Worm (Caenorhabditis elegans) whole organism, early embryonic: Measurements from ENCODE around the gene C07G1.15.
A peak's percentile ranks its signal among the peaks of the same experiment; 100 is the strongest.
"Not testable (repeated sequence)": the region's sequence is repeated elsewhere in the genome, so short reads cannot be mapped to it uniquely, and the experiment has no call there.

Source experiments
- B0310.2 ChIP-seq: sonication (generic microtip); optimal IDR thresholded peaks from 2 replicates; lab custom pipeline; 2016; ENCODE audit warnings: mild to moderate bottlenecking, missing genetic modification characterization, missing compliant biosample characterization
- F13C5.2 ChIP-seq: sonication (generic microtip); optimal IDR thresholded peaks from 2 replicates; lab custom pipeline; 2017; ENCODE audit warnings: mild to moderate bottlenecking, missing genetic modification characterization, inconsistent platforms, missing compliant biosample characterization
- aly-1 ChIP-seq: sonication (generic microtip); optimal IDR thresholded peaks from 2 replicates; lab custom pipeline; 2016; ENCODE audit warnings: missing genetic modification characterization, missing compliant biosample characterization
- ama-1 ChIP-seq: fragments of 150-350 bp; optimal IDR thresholded peaks from 2 replicates; lab custom pipeline; 2014
- ceh-13 ChIP-seq: fragments of 200-800 bp; sonication (Bioruptor generic); optimal IDR thresholded peaks from 2 replicates; lab custom pipeline; 2018; ENCODE audit warnings: mild to moderate bottlenecking, missing genetic modification characterization, missing compliant biosample characterization
- ceh-36 ChIP-seq: sonication (generic microtip); optimal IDR thresholded peaks from 2 replicates; lab custom pipeline; 2016; ENCODE audit warnings: missing genetic modification characterization, inconsistent platforms, missing compliant biosample characterization
- ets-7 ChIP-seq: sonication (generic microtip); optimal IDR thresholded peaks from 2 replicates; lab custom pipeline; 2016; ENCODE audit warnings: missing genotype, missing genetic modification characterization, missing compliant biosample characterization
- flt-1 ChIP-seq: fragments of 200-800 bp; sonication (Bioruptor generic); IDR thresholded peaks from 2 replicates; pipeline ENCODE4 v1.3.6; 2022; ENCODE audit warnings: missing genetic modification characterization, missing compliant biosample characterization
- hmbx-1 ChIP-seq: sonication (generic microtip); optimal IDR thresholded peaks from 2 replicates; lab custom pipeline; 2016; ENCODE audit warnings: mild to moderate bottlenecking, missing genetic modification characterization, missing compliant biosample characterization
- hmg-4 ChIP-seq: fragments of 200-800 bp; sonication (Bioruptor generic); optimal IDR thresholded peaks from 2 replicates; lab custom pipeline; 2018; ENCODE audit warnings: mild to moderate bottlenecking, missing genetic modification characterization, missing compliant biosample characterization
- hnd-1 ChIP-seq: sonication (generic microtip); optimal IDR thresholded peaks from 2 replicates; lab custom pipeline; 2016; ENCODE audit warnings: missing genetic modification characterization, missing compliant biosample characterization
- pes-1 ChIP-seq: fragments of 200-800 bp; sonication (Bioruptor generic); IDR thresholded peaks from 2 replicates; pipeline ENCODE4 v1.3.6; 2022; ENCODE audit warnings: missing genetic modification reagents, missing genetic modification characterization, missing compliant biosample characterization
- scrt-1 ChIP-seq: fragments of 200-800 bp; sonication (Bioruptor generic); IDR thresholded peaks from 2 replicates; pipeline ENCODE4 v1.3.6; 2022; ENCODE audit warnings: missing genetic modification characterization, missing compliant biosample characterization
- sea-1 ChIP-seq: fragments of 200-800 bp; sonication (Bioruptor generic); conservative IDR thresholded peaks from 2 replicates; pipeline ENCODE4 v1.3.6; 2022; ENCODE audit warnings: missing genetic modification characterization, missing compliant biosample characterization
- tbx-11 ChIP-seq: fragments of 200-800 bp; sonication (Bioruptor generic); IDR thresholded peaks from 2 replicates; pipeline ENCODE4 v1.3.6; 2022; ENCODE audit warnings: missing genetic modification characterization, missing compliant biosample characterization
- tbx-37 ChIP-seq: fragments of 200-800 bp; sonication (Bioruptor generic); conservative IDR thresholded peaks from 2 replicates; pipeline ENCODE4 v1.3.6; 2022; ENCODE audit warnings: missing genetic modification reagents, missing genetic modification characterization, missing compliant biosample characterization
- tra-4 ChIP-seq: sonication (generic microtip); optimal IDR thresholded peaks from 2 replicates; lab custom pipeline; 2017; ENCODE audit warnings: missing genetic modification characterization, missing compliant biosample characterization

C07G1.15 gene

DNA sequence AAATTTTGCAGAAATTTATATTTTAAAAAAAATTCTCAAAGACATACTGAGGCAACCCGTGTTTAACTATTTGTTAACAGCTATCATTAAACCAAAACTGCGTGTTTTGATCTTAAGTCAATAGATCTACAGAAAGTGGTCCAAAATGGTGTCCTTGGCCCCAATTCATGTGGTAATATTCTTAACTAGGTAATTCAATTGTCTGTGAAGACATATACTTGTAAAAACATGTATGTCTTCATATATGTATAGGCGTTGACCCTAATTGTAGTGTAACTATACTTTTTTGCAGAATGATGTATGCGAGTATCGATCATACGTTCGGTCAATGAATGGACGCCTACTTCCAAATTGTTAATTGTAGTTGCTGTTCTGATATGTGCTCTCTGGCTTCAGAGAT lies at the start of gene C07G1.15:
Gene C07G1.15, plus strand, starts transcription at position 301 of the 400 bp plus-strand sequence.
- no peak for TF ChIP-seq flt-1 (GFP tag; lab: Robert Waterston, UW)
- TF ChIP-seq hmg-4 (GFP tag; lab: Kevin White, UChicago) = no peak
- no peak for TF ChIP-seq F13C5.2
- no peak for TF ChIP-seq hmbx-1 (tag; lab: Kevin White, UChicago)
- no peak for TF ChIP-seq aly-1

DNA sequence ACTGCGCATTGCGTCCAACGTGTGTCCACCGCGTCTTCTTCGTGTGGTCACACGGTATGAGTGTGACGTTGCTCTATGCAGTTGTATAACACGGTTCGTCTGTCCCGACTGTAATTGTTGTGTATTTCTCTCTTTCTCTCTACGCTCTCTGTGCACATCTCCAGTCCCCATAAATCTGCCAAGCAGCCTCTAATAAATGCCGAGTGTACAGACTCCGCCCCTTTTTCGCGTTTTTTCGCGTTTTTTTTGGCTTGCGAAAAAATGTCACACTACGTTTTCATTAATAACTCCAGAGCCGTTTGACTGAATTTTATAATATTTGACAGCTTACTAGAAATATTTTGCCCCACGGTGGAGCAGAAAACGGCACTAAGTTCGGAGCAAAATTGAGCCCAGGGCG lies 47.4 kb upstream of the C07G1.15 start, which contains the start of gene erp-44.3:
Gene erp-44.3, plus strand, starts transcription at position 301 of the 400 bp plus-strand sequence.
- TF ChIP-seq flt-1 (GFP tag; lab: Robert Waterston, UW); pes-1 (GFP tag; lab: Robert Waterston, UW); ceh-36 (tag; lab: Kevin White, UChicago): not testable (repeated sequence)

DNA sequence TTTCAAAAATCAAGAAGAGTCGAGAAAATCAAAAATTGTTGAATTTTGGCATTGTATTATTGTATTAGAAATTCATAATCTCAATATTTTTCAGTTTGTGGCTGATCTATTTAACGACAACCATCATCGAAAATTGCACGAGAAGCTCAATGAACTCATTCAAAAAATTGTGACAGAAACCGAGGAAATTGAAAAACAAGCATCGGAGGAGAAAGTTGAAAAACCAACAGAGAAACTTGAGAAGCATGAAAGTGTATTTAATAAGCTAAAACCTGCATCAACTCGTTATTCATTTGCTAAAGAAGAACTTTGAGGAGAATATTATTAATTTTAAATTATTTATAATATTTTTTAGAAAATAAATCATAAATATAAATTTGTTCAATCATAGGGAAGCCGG lies 42.9 kb upstream of the C07G1.15 start, which contains the start of gene ceph-41:
Gene ceph-41, plus strand, starts transcription at position 301 of the 400 bp plus-strand sequence.
- no peak for TF ChIP-seq tbx-37 (GFP tag; lab: Robert Waterston, UW)
- no peak for TF ChIP-seq scrt-1
- no peak for TF ChIP-seq flt-1 (GFP tag; lab: Robert Waterston, UW)
- TF ChIP-seq B0310.2 (tag; lab: Kevin White, UChicago) = no peak
- no peak for TF ChIP-seq hmbx-1 (tag; lab: Kevin White, UChicago)
- TF ChIP-seq tra-4 (tag; lab: Kevin White, UChicago) = no peak
- TF ChIP-seq sea-1 (GFP tag; lab: Robert Waterston, UW) = no peak
- no peak for TF ChIP-seq ceh-13
- no peak for TF ChIP-seq pes-1 (GFP tag; lab: Robert Waterston, UW)
- no peak for TF ChIP-seq tbx-11 (GFP tag; lab: Robert Waterston, UW)
- no peak for TF ChIP-seq aly-1
- no peak for TF ChIP-seq hnd-1
- no peak for TF ChIP-seq hmg-4 (GFP tag; lab: Kevin White, UChicago)
- no peak for TF ChIP-seq F13C5.2
- no peak for TF ChIP-seq ceh-36 (tag; lab: Kevin White, UChicago)

DNA sequence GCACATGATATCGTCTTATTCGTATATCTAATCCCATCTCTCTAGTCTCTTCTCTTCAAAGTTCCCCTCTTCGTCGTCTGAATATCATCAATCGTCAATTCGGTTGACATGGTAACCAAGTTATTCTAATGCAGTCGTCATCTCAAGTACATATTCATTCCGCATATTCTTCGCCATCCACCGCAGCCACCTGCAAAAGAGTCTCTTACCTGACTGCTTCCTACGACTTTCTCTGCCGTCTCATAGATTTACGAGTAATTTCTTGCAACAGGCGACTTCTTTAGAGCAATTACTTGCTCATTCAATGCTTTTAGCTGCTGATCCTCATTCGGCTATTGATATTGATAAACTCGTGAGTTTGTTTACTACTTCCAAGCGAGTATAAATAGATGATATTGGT lies 42.3 kb upstream of the C07G1.15 start:
- TF ChIP-seq ets-7 (tag; lab: Kevin White, UChicago) (no peak), tbx-11 (GFP tag; lab: Robert Waterston, UW) (no peak), hmbx-1 (tag; lab: Kevin White, UChicago) (no peak), hnd-1 (no peak), pes-1 (GFP tag; lab: Robert Waterston, UW) (no peak), aly-1 (no peak), ceh-13 (no peak), tbx-37 (GFP tag; lab: Robert Waterston, UW) (no peak), flt-1 (GFP tag; lab: Robert Waterston, UW) (no peak), B0310.2 (tag; lab: Kevin White, UChicago) (no peak), F13C5.2 (no peak), ceh-36 (tag; lab: Kevin White, UChicago) (no peak), hmg-4 (GFP tag; lab: Kevin White, UChicago) (no peak)

DNA sequence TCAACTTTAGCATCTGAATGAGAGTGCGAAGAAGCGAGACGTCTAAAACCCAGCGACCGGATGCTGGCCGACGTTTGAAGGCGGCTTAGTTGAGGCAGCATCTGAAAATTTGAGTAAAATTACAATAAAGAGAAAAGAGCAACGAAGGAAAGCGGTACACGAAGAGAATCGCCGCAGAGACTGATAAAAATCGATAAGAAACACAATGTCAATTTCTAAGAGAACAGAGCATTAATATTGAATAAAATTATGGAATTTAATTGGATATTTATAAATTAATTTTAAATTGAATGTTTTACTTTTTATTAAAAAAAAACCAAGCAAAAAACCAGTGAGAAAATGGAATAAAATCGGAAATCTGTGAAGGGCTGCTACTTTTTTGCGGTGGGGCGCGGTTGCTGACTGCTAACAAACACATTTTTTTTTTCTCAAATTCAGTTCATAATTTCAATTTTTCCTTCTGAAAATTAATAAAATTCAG lies 39.6 kb upstream of the C07G1.15 start, which contains the start of the genes ndub-11 and moc-3:
Gene ndub-11, minus strand, starts transcription at position 101 of the 481 bp plus-strand sequence.
Gene moc-3, plus strand, starts transcription at position 431 of the 481 bp plus-strand sequence.
- TF ChIP-seq tbx-11 (GFP tag; lab: Robert Waterston, UW) (no peak), pes-1 (GFP tag; lab: Robert Waterston, UW) (no peak), ama-1 (lab: Kevin White, UChicago) (no peak), tbx-37 (GFP tag; lab: Robert Waterston, UW) (no peak), B0310.2 (tag; lab: Kevin White, UChicago) (no peak), sea-1 (GFP tag; lab: Robert Waterston, UW) (no peak), scrt-1 (no peak)

DNA sequence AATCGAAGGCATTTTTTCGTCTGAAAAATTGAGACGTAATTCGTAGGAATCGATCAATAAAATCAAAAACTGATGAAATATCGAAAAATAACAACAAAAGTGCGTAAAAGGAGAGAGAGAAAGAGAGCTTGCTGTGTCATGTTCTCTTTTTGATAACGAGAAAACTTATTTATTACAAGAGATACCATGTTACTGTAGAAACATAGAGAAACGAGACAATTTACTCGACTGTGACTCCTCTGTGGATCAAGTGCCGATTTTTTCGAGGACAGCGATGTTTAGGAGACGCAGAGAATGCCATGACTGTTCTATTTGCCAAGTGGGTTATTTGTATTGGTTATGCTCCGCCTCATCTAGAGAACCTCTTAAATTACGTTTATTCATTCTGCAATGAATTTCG lies 36.2 kb upstream of the C07G1.15 start, which contains the start of gene sph-1:
Gene sph-1, minus strand, starts transcription at position 23 of the 400 bp plus-strand sequence.
- TF ChIP-seq hmbx-1 (tag; lab: Kevin White, UChicago) (no peak), hmg-4 (GFP tag; lab: Kevin White, UChicago) (no peak), hnd-1 (no peak), scrt-1 (no peak), pes-1 (GFP tag; lab: Robert Waterston, UW) (no peak), ceh-36 (tag; lab: Kevin White, UChicago) (no peak), B0310.2 (tag; lab: Kevin White, UChicago) (no peak), sea-1 (GFP tag; lab: Robert Waterston, UW) (no peak)

DNA sequence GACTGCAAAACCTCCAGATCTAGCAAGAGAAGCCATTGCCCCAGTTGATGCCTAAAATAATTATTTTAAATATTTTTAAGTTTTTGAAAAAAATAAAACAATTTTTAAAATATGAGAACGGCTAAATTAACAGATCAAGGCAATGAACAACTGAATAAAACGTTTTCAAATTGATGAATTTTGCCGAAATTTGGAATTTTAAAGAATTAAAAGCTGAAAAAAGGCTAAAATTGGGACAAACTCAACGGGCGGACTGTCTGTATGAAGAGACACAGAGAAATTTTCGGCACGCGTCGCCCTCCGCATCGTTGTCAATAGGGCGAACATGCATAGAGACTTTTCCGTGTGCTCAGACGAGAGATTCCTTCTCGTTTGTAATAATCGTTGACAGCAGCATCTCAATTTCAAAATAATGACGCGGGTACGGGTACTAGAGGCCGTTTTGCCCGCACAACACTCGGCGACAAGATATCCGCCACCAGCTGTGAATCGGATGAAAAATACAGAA lies 33.7 kb upstream of the C07G1.15 start, which contains the start of the genes isp-1 and islo-1:
Gene isp-1, minus strand, starts transcription at position 51 of the 508 bp plus-strand sequence.
Gene islo-1, plus strand, starts transcription at position 385 of the 508 bp plus-strand sequence.
- no peak for TF ChIP-seq scrt-1
- no peak for TF ChIP-seq hmg-4 (GFP tag; lab: Kevin White, UChicago)
- peak; percentile 55 for TF ChIP-seq F13C5.2
- no peak for TF ChIP-seq ceh-13
- no peak for TF ChIP-seq B0310.2 (tag; lab: Kevin White, UChicago)

DNA sequence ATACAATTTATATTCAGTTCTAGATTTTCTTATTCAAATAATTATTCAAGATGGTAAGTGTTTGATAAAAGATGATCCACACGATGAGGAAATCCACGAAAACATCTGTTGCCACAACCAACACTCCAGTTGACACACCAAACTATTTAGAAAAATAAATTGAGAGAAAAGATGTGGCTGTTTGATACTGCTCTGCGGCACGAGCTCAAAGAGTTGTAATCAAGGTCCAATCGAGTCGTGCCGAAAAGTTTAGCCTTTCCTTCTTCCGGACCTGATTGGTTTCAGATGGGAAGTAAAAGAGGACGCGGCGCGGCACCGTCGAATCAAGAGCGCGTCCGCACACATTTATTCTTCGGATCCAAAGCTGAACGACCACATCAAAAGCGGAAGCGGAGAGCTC lies 33.2 kb upstream of the C07G1.15 start:
- no peak for TF ChIP-seq F13C5.2
- no peak for TF ChIP-seq aly-1
- TF ChIP-seq sea-1 (GFP tag; lab: Robert Waterston, UW) = no peak
- TF ChIP-seq ama-1 (lab: Kevin White, UChicago) = no peak
- TF ChIP-seq B0310.2 (tag; lab: Kevin White, UChicago) = no peak
- no peak for TF ChIP-seq flt-1 (GFP tag; lab: Robert Waterston, UW)
- no peak for TF ChIP-seq ceh-36 (tag; lab: Kevin White, UChicago)
- TF ChIP-seq hmbx-1 (tag; lab: Kevin White, UChicago) = no peak
- TF ChIP-seq ets-7 (tag; lab: Kevin White, UChicago) = no peak
- TF ChIP-seq scrt-1 = no peak
- no peak for TF ChIP-seq tbx-37 (GFP tag; lab: Robert Waterston, UW)
- no peak for TF ChIP-seq tbx-11 (GFP tag; lab: Robert Waterston, UW)
- no peak for TF ChIP-seq hmg-4 (GFP tag; lab: Kevin White, UChicago)
